Worm (Caenorhabditis elegans) whole organism, L3 larva: Measurements from ENCODE around the gene srsx-40.

Experiments used
- mdl-1 ChIP-seq: fragments of 150-350 bp; optimal IDR thresholded peaks from 2 replicates; lab custom pipeline; 2014; ENCODE audit warnings: missing biosample characterization, missing genetic modification characterization
- ztf-4 ChIP-seq: fragments of 150-350 bp; optimal IDR thresholded peaks from 2 replicates; lab custom pipeline; 2014; ENCODE audit warnings: missing biosample characterization, missing genetic modification characterization

srsx-40 gene

DNA sequence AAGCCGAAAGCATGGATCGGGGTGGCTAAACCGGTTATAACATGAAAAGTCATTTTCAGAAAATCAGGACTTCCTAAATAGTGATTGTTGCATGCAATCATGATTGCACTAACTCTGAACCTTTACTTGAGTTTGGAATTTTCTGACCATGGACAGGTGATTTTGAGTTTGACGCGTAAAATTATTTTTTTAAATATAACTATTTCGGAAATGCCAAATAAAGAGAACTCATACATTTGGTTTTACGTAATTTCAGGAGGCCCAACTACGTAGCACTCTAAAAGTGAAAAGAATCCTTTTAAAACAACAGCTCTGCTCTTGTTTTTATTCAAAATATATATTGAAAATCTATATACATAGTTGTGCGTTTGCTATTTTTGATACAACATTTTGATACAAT, 51.7 kb downstream of the srsx-40 start, which contains the start of gene srh-234:
srh-234 (minus strand) TSS at position 101 of the 400 bp plus-strand sequence.
- TF ChIP-seq ztf-4 (no peak), mdl-1 (tag; lab: Kevin White, UChicago) (no peak)
